Fruit fly (Drosophila melanogaster): ENCODE results near the gene U2af38.

U2af38 gene

dm6 chr2L:243819-244218 is 50.7 kb downstream of the U2af38 start:
- TF ChIP-seq Sp1 (GFP tag; optimal IDR thresholded peaks at IDR 0.05): no peak
- no peak for TF ChIP-seq OdsH (GFP tag; optimal IDR thresholded peaks at IDR 0.05)
- no peak for TF ChIP-seq pan (optimal IDR thresholded peaks at IDR 0.05)
- no peak for TF ChIP-seq jim (GFP tag; optimal IDR thresholded peaks at IDR 0.05)
- TF ChIP-seq Myc (optimal IDR thresholded peaks at IDR 0.05): no peak
- TF ChIP-seq dl (GFP tag; optimal IDR thresholded peaks at IDR 0.05; ENCODE audit: insufficient read depth in 1 of 2, partially characterized antibody in 2 of 2): no peak
- no peak for TF ChIP-seq dsf (GFP tag; optimal IDR thresholded peaks at IDR 0.05; ENCODE audit: borderline replicate concordance)
- TF ChIP-seq dmrt93B (GFP tag; optimal IDR thresholded peaks at IDR 0.05): no peak
- TF ChIP-seq rgr (GFP tag; optimal IDR thresholded peaks at IDR 0.05): no peak
- TF ChIP-seq br (GFP tag; optimal IDR thresholded peaks at IDR 0.05): no peak
- TF ChIP-seq sage (GFP tag; optimal IDR thresholded peaks at IDR 0.05): no peak
- TF ChIP-seq Jra (GFP tag; optimal IDR thresholded peaks at IDR 0.05): no peak
- TF ChIP-seq tai (GFP tag; optimal IDR thresholded peaks at IDR 0.05): no peak
- TF ChIP-seq fru (GFP tag; optimal IDR thresholded peaks at IDR 0.05): no peak
- no peak for TF ChIP-seq sv (GFP tag; optimal IDR thresholded peaks at IDR 0.05)
- no peak for TF ChIP-seq CG32264 (GFP tag; optimal IDR thresholded peaks at IDR 0.05)
- TF ChIP-seq foxo (GFP tag; optimal IDR thresholded peaks at IDR 0.05): no peak
- TF ChIP-seq GATAd (GFP tag; optimal IDR thresholded peaks at IDR 0.05): no peak

dm6 chr2L:243123-243522 is 51.4 kb downstream of the U2af38 start:
- no peak for TF ChIP-seq sage (GFP tag; optimal IDR thresholded peaks at IDR 0.05)
- no peak for TF ChIP-seq Hr83 (GFP tag; optimal IDR thresholded peaks at IDR 0.05; ENCODE audit: poor library complexity, severe bottlenecking)
- TF ChIP-seq dmrt93B (GFP tag; optimal IDR thresholded peaks at IDR 0.05): no peak
- no peak for TF ChIP-seq lola (GFP tag; optimal IDR thresholded peaks at IDR 0.05)
- TF ChIP-seq CG32264 (GFP tag; optimal IDR thresholded peaks at IDR 0.05): no peak
- no peak for TF ChIP-seq woc (GFP tag; optimal IDR thresholded peaks at IDR 0.05)
- TF ChIP-seq N (GFP tag; optimal IDR thresholded peaks at IDR 0.05): no peak
- no peak for TF ChIP-seq Dif (GFP tag; optimal IDR thresholded peaks at IDR 0.05; ENCODE audit: partially characterized antibody)
- no peak for TF ChIP-seq pan (optimal IDR thresholded peaks at IDR 0.05)
- no peak for TF ChIP-seq CrebA (GFP tag; optimal IDR thresholded peaks at IDR 0.05; ENCODE audit: borderline replicate concordance)
- TF ChIP-seq rgr (GFP tag; optimal IDR thresholded peaks at IDR 0.05): no peak
- TF ChIP-seq psq (GFP tag; optimal IDR thresholded peaks at IDR 0.05): no peak
- no peak for TF ChIP-seq h (GFP tag; optimal IDR thresholded peaks at IDR 0.05)

Data from whole organism, wandering third instar larva.